Worm (Caenorhabditis elegans) whole organism, L1 larva: Measurements from ENCODE around the gene T12A7.9.

Source experiments
- C04F5.9 ChIP-seq: sonication (generic microtip); optimal IDR thresholded peaks from 2 replicates; lab custom pipeline; 2016; ENCODE audit warnings: missing genetic modification characterization, missing compliant biosample characterization
- C34B4.2 ChIP-seq: sonication (generic microtip); optimal IDR thresholded peaks from 2 replicates; lab custom pipeline; 2017; ENCODE audit warnings: mild to moderate bottlenecking, missing genetic modification characterization, missing compliant biosample characterization
- aha-1 ChIP-seq: fragments of 150-350 bp; optimal IDR thresholded peaks from 2 replicates; lab custom pipeline; 2014; ENCODE audit warnings: missing biosample characterization, missing genetic modification characterization
- aly-2 ChIP-seq: fragments of 150-350 bp; optimal IDR thresholded peaks from 2 replicates; lab custom pipeline; 2014; ENCODE audit warnings: missing biosample characterization, missing genetic modification characterization
- ama-1 ChIP-seq: fragments of 150-350 bp; optimal IDR thresholded peaks from 2 replicates; lab custom pipeline; 2014
- blmp-1 ChIP-seq: fragments of 150-350 bp; optimal IDR thresholded peaks from 2 replicates; lab custom pipeline; 2014; ENCODE audit warnings: missing biosample characterization, missing genetic modification characterization
- ceh-63 ChIP-seq: fragments of 200-800 bp; sonication (Bioruptor generic); optimal IDR thresholded peaks from 2 replicates; lab custom pipeline; 2018; ENCODE audit warnings: mild to moderate bottlenecking, missing genetic modification characterization, missing compliant biosample characterization
- ceh-82 ChIP-seq, 3 experiments: fragments of 150-350 bp in 1 of 3; sonication (generic microtip) in 2 of 3; optimal IDR thresholded peaks; 2 replicates each; lab custom pipeline; 2014 to 2017; ENCODE audit warnings: missing biosample characterization in 3 of 3, missing genetic modification characterization in 3 of 3
- ceh-88 ChIP-seq: fragments of 200-800 bp; sonication (Bioruptor generic); IDR thresholded peaks from 2 replicates; pipeline ENCODE4 v1.3.6; 2022; ENCODE audit warnings: missing genetic modification characterization, missing compliant biosample characterization
- ceh-90 ChIP-seq: sonication (generic microtip); optimal IDR thresholded peaks from 2 replicates; lab custom pipeline; 2016; ENCODE audit warnings: missing genetic modification characterization, missing compliant biosample characterization
- efl-1 ChIP-seq, 4 experiments: fragments of 150-350 bp; optimal IDR thresholded peaks in 3 of 4; peaks in 1 of 4; 1 replicate in 1 of 4; 2 replicates in 3 of 4; lab custom pipeline; 2014; ENCODE audit warnings: missing biosample characterization in 2 of 4, missing genetic modification characterization in 2 of 4, missing genetic modification reagents in 2 of 4
- efl-3 ChIP-seq: fragments of 200-800 bp; sonication (Bioruptor generic); optimal IDR thresholded peaks from 2 replicates; lab custom pipeline; 2018; ENCODE audit warnings: mild to moderate bottlenecking, missing genetic modification characterization, missing compliant biosample characterization
- elt-2 ChIP-seq: sonication (generic microtip); optimal IDR thresholded peaks from 2 replicates; lab custom pipeline; 2016; ENCODE audit warnings: missing genetic modification characterization, mild to moderate bottlenecking, inconsistent platforms, missing compliant biosample characterization, missing genetic modification reagents
- fkh-10 ChIP-seq: sonication (generic microtip); optimal IDR thresholded peaks from 2 replicates; lab custom pipeline; 2017; ENCODE audit warnings: missing biosample characterization, missing genetic modification reagents, missing genetic modification characterization
- grh-1 ChIP-seq: fragments of 200-800 bp; sonication (Bioruptor generic); IDR thresholded peaks from 2 replicates; pipeline ENCODE4 v1.3.6; 2022; ENCODE audit warnings: missing genetic modification reagents, missing genetic modification characterization, missing compliant biosample characterization
- isw-1 ChIP-seq: fragments of 200-800 bp; sonication (Bioruptor generic); IDR thresholded peaks from 2 replicates; pipeline ENCODE4 v1.3.6; 2022; ENCODE audit warnings: missing genetic modification characterization, missing compliant biosample characterization
- jun-1 ChIP-seq: fragments of 150-350 bp; optimal IDR thresholded peaks from 2 replicates; lab custom pipeline; 2014; ENCODE audit warnings: missing biosample characterization, missing genetic modification reagents, missing genetic modification characterization
- lin-14 ChIP-seq: fragments of 200-800 bp; sonication (Bioruptor generic); optimal IDR thresholded peaks from 2 replicates; lab custom pipeline; 2018; ENCODE audit warnings: mild to moderate bottlenecking, missing genetic modification characterization, moderate library complexity, missing compliant biosample characterization
- lin-15B ChIP-seq: fragments of 150-350 bp; sonication (generic microtip); optimal IDR thresholded peaks from 3 replicates; lab custom pipeline; 2014; ENCODE audit warnings: missing biosample characterization, missing genetic modification characterization
- lin-35 ChIP-seq, 2 experiments: fragments of 150-350 bp; optimal IDR thresholded peaks; 2 replicates each; lab custom pipeline; 2014; ENCODE audit warnings: missing biosample characterization in 2 of 2, missing genetic modification characterization in 2 of 2, missing genetic modification reagents in 2 of 2
- lin-39 ChIP-seq: fragments of 150-350 bp; optimal IDR thresholded peaks from 2 replicates; lab custom pipeline; 2014; ENCODE audit warnings: missing biosample characterization, missing genetic modification reagents, missing genetic modification characterization
- lir-3 ChIP-seq: sonication (generic microtip); optimal IDR thresholded peaks from 2 replicates; lab custom pipeline; 2016; ENCODE audit warnings: mild to moderate bottlenecking, missing genetic modification characterization, moderate library complexity, missing compliant biosample characterization; ENCODE audit not compliant: poor library complexity
- lsy-2 ChIP-seq, 2 experiments: fragments of 150-350 bp; optimal IDR thresholded peaks; 2 replicates each; lab custom pipeline; 2014; ENCODE audit warnings: missing biosample characterization in 2 of 2, missing genetic modification characterization in 2 of 2
- mdl-1 ChIP-seq, 2 experiments: fragments of 150-350 bp; optimal IDR thresholded peaks; 2 replicates each; lab custom pipeline; 2014 to 2017; ENCODE audit warnings: missing biosample characterization in 2 of 2, missing genetic modification characterization in 2 of 2, inconsistent platforms in 1 of 2
- nhr-19 ChIP-seq: fragments of 200-800 bp; sonication (Bioruptor generic); conservative IDR thresholded peaks from 2 replicates; pipeline ENCODE4 v1.3.6; 2022; ENCODE audit warnings: missing genetic modification characterization, missing compliant biosample characterization
- nhr-28 ChIP-seq: fragments of 150-350 bp; optimal IDR thresholded peaks from 2 replicates; lab custom pipeline; 2014; ENCODE audit warnings: missing biosample characterization, missing genetic modification characterization
- nhr-47 ChIP-seq: sonication (generic microtip); optimal IDR thresholded peaks from 2 replicates; lab custom pipeline; 2016; ENCODE audit warnings: mild to moderate bottlenecking, missing genetic modification characterization, moderate library complexity, missing compliant biosample characterization
- nhr-71 ChIP-seq: sonication (generic microtip); optimal IDR thresholded peaks from 2 replicates; lab custom pipeline; 2016; ENCODE audit warnings: mild to moderate bottlenecking, missing genetic modification characterization, moderate library complexity, missing compliant biosample characterization
- nhr-85 ChIP-seq: sonication (generic microtip); peaks from one replicate; lab custom pipeline; 2016; ENCODE audit warnings: missing genetic modification characterization, inconsistent platforms, missing compliant biosample characterization
- nhr-90 ChIP-seq: sonication (generic microtip); optimal IDR thresholded peaks from 2 replicates; lab custom pipeline; 2016; ENCODE audit warnings: mild to moderate bottlenecking, missing genetic modification characterization, missing compliant biosample characterization; ENCODE audit not compliant: poor library complexity
- pqm-1 ChIP-seq: sonication (generic microtip); optimal IDR thresholded peaks from 3 replicates; lab custom pipeline; 2017; ENCODE audit warnings: missing biosample characterization, missing genetic modification characterization
- rnt-1 ChIP-seq: sonication (generic microtip); optimal IDR thresholded peaks from 2 replicates; lab custom pipeline; 2016; ENCODE audit warnings: mild to moderate bottlenecking, missing genetic modification characterization, moderate library complexity, missing compliant biosample characterization
- snpc-4 ChIP-seq: fragments of 150-350 bp; optimal IDR thresholded peaks from 2 replicates; lab custom pipeline; 2014; ENCODE audit warnings: missing biosample characterization, missing genetic modification characterization
- snu-23 ChIP-seq: sonication (generic microtip); optimal IDR thresholded peaks from 2 replicates; lab custom pipeline; 2016; ENCODE audit warnings: missing genetic modification characterization, missing compliant biosample characterization
- sup-37 ChIP-seq: fragments of 200-800 bp; sonication (Bioruptor generic); optimal IDR thresholded peaks from 2 replicates; lab custom pipeline; 2018; ENCODE audit warnings: mild to moderate bottlenecking, missing genetic modification characterization, missing compliant biosample characterization
- swsn-7 ChIP-seq: sonication (generic microtip); optimal IDR thresholded peaks from 2 replicates; lab custom pipeline; 2016; ENCODE audit warnings: missing genetic modification characterization, missing compliant biosample characterization
- tbx-2 ChIP-seq: sonication (generic microtip); optimal IDR thresholded peaks from 2 replicates; lab custom pipeline; 2016; ENCODE audit warnings: missing genetic modification characterization, missing compliant biosample characterization
- tlp-1 ChIP-seq: fragments of 150-350 bp; optimal IDR thresholded peaks from 2 replicates; lab custom pipeline; 2014; ENCODE audit warnings: missing biosample characterization, missing genetic modification characterization
- unc-62 ChIP-seq: fragments of 150-350 bp; optimal IDR thresholded peaks from 2 replicates; lab custom pipeline; 2014; ENCODE audit warnings: missing biosample characterization, missing genetic modification reagents, missing genetic modification characterization
- vab-15 ChIP-seq: sonication (generic microtip); optimal IDR thresholded peaks from 2 replicates; lab custom pipeline; 2017; ENCODE audit warnings: missing genotype, mild to moderate bottlenecking, missing genetic modification characterization, missing compliant biosample characterization
- xbp-1 ChIP-seq: sonication (generic microtip); optimal IDR thresholded peaks from 2 replicates; lab custom pipeline; 2016; ENCODE audit warnings: missing genetic modification characterization, missing compliant biosample characterization
- zag-1 ChIP-seq: fragments of 150-350 bp; optimal IDR thresholded peaks from 2 replicates; lab custom pipeline; 2014; ENCODE audit warnings: missing biosample characterization, missing genetic modification characterization
- ztf-11 ChIP-seq, 2 experiments: sonication (generic microtip); optimal IDR thresholded peaks; 2 replicates each; lab custom pipeline; 2016 to 2017; ENCODE audit warnings: missing genetic modification characterization in 2 of 2, missing biosample characterization in 1 of 2, missing compliant biosample characterization in 1 of 2
- ztf-4 ChIP-seq: fragments of 150-350 bp; optimal IDR thresholded peaks from 2 replicates; lab custom pipeline; 2014; ENCODE audit warnings: missing biosample characterization, missing genetic modification characterization

The T12A7.9 gene

ce11 chrIV:11717094-11717876 is 38.5 kb downstream of the T12A7.9 start (continued):
- TF ChIP-seq ztf-11 (tag; optimal IDR thresholded peaks at IDR 0.05; lab: Kevin White, UChicago): no peak
- TF ChIP-seq nhr-19: no peak
- TF ChIP-seq elt-2: no peak
- TF ChIP-seq jun-1 (tag; lab: Kevin White, UChicago): no peak
- peak; percentile 29 for TF ChIP-seq tbx-2
- TF ChIP-seq ceh-82 (tag; optimal IDR thresholded peaks at IDR 0.05; lab: Kevin White, UChicago): no peak
- TF ChIP-seq pqm-1 (tag; lab: Kevin White, UChicago): no peak
- TF ChIP-seq tlp-1 (tag; lab: Kevin White, UChicago): no peak
- no peak for TF ChIP-seq isw-1 (GFP tag; lab: Robert Waterston, UW)
- TF ChIP-seq ceh-63 (GFP tag; lab: Kevin White, UChicago): no peak
- TF ChIP-seq nhr-28 (tag; lab: Kevin White, UChicago): no peak
- TF ChIP-seq snpc-4: no peak
- peak; percentile 10 for TF ChIP-seq snu-23 (GFP tag; lab: Kevin White, UChicago)
- TF ChIP-seq fkh-10 (GFP tag; lab: Kevin White, UChicago): peak; percentile 30
- TF ChIP-seq unc-62 (GFP tag; lab: Kevin White, UChicago): no peak
- no peak for TF ChIP-seq lin-39
- no peak for TF ChIP-seq rnt-1 (tag; lab: Kevin White, UChicago)
- TF ChIP-seq efl-3 (GFP tag; lab: Kevin White, UChicago): no peak
- peak; percentile 53 for TF ChIP-seq blmp-1 (tag; lab: Kevin White, UChicago)
- TF ChIP-seq ceh-88 (GFP tag; lab: Robert Waterston, UW): no peak
- no peak for TF ChIP-seq swsn-7 (tag; lab: Kevin White, UChicago)
- no peak for TF ChIP-seq nhr-71
- TF ChIP-seq aly-2 (tag; lab: Kevin White, UChicago): no peak
- no peak for TF ChIP-seq nhr-90
- TF ChIP-seq grh-1 (GFP tag; lab: Robert Waterston, UW): no peak
- no peak for TF ChIP-seq lsy-2 (tag; optimal IDR thresholded peaks at IDR 0.05; lab: Kevin White, UChicago)
- TF ChIP-seq C34B4.2 (tag; lab: Kevin White, UChicago): no peak
- no peak for TF ChIP-seq lin-15B (tag; lab: Kevin White, UChicago)
- no peak for TF ChIP-seq zag-1 (tag; lab: Kevin White, UChicago)

- no peak for TF ChIP-seq ceh-90 (tag; lab: Kevin White, UChicago)
- TF ChIP-seq mdl-1 (tag; optimal IDR thresholded peaks at IDR 0.05; lab: Kevin White, UChicago): no peak
- no peak for TF ChIP-seq aha-1 (tag; lab: Kevin White, UChicago)
- TF ChIP-seq ztf-4 (tag; lab: Kevin White, UChicago): no peak
- TF ChIP-seq ama-1: no peak
- no peak for TF ChIP-seq nhr-85
- TF ChIP-seq zag-1 (tag; lab: Kevin White, UChicago): no peak
- TF ChIP-seq nhr-47 (tag; lab: Kevin White, UChicago): no peak
- no peak for TF ChIP-seq swsn-7 (tag; lab: Kevin White, UChicago)
- no peak for TF ChIP-seq lin-35 (GFP tag; optimal IDR thresholded peaks at IDR 0.05; lab: Kevin White, UChicago)
- TF ChIP-seq C04F5.9 (tag; lab: Kevin White, UChicago): no peak
- TF ChIP-seq efl-1 (optimal IDR thresholded peaks at IDR 0.05; lab: Kevin White, UChicago): no peak
- no peak for TF ChIP-seq efl-1 (GFP tag; optimal IDR thresholded peaks at IDR 0.05 in 1 of 2; lab: Kevin White, UChicago)
- TF ChIP-seq lin-14 (GFP tag; lab: Kevin White, UChicago): peak; percentile 11
- TF ChIP-seq rnt-1 (tag; lab: Kevin White, UChicago): peak; percentile 55
- TF ChIP-seq aly-2 (tag; lab: Kevin White, UChicago): no peak
- TF ChIP-seq vab-15: no peak
- TF ChIP-seq snu-23 (GFP tag; lab: Kevin White, UChicago): no peak
- TF ChIP-seq lir-3 (tag; lab: Kevin White, UChicago): no peak
- no peak for TF ChIP-seq efl-3 (GFP tag; lab: Kevin White, UChicago)
- no peak for TF ChIP-seq xbp-1 (tag; lab: Kevin White, UChicago)
- TF ChIP-seq sup-37: no peak
- TF ChIP-seq nhr-71: peak; percentile 5
- TF ChIP-seq, all 84 proteins: peak for 3
Measured at ce11 chrIV:11716414-11716813, 39.4 kb downstream of the T12A7.9 start.
